Worm (Caenorhabditis elegans): ENCODE data around the gene kdin-1.

Gene kdin-1

DNA sequence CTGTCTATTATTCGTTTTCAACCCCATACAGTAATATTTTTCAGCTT is at the start of gene kdin-1:
Gene kdin-1 (plus strand): TSS at position 38 of the 47 bp plus-strand sequence.
- no peak for TF ChIP-seq sea-1 (GFP tag; conservative IDR thresholded peaks at IDR 0.05)
- TF ChIP-seq aly-1 (tag; optimal IDR thresholded peaks at IDR 0.05) = no peak
- no peak for TF ChIP-seq scrt-1 (GFP tag; IDR thresholded peaks at IDR 0.05)

- no peak for TF ChIP-seq flt-1 (GFP tag; IDR thresholded peaks at IDR 0.05)
- no peak for TF ChIP-seq tra-4 (tag; optimal IDR thresholded peaks at IDR 0.05)
- no peak for TF ChIP-seq sea-1 (GFP tag; conservative IDR thresholded peaks at IDR 0.05)
- no peak for TF ChIP-seq hmg-4 (GFP tag; optimal IDR thresholded peaks at IDR 0.05)
- TF ChIP-seq aly-1 (tag; optimal IDR thresholded peaks at IDR 0.05) = no peak
- no peak for TF ChIP-seq ceh-36 (tag; optimal IDR thresholded peaks at IDR 0.05)
- no peak for TF ChIP-seq hmbx-1 (tag; optimal IDR thresholded peaks at IDR 0.05)
- TF ChIP-seq tbx-11 (GFP tag; IDR thresholded peaks at IDR 0.05) = no peak
- TF ChIP-seq scrt-1 (GFP tag; IDR thresholded peaks at IDR 0.05) = no peak
- no peak for TF ChIP-seq tbx-37 (GFP tag; conservative IDR thresholded peaks at IDR 0.05)
- TF ChIP-seq ets-7 (tag; optimal IDR thresholded peaks at IDR 0.05) = no peak
- TF ChIP-seq pes-1 (GFP tag; IDR thresholded peaks at IDR 0.05) = no peak
- no peak for TF ChIP-seq F13C5.2 (tag; optimal IDR thresholded peaks at IDR 0.05)
- TF ChIP-seq B0310.2 (tag; optimal IDR thresholded peaks at IDR 0.05) = no peak
- TF ChIP-seq ama-1 (optimal IDR thresholded peaks at IDR 0.05) = no peak
- TF ChIP-seq hnd-1 (tag; optimal IDR thresholded peaks at IDR 0.05) = no peak
- TF ChIP-seq ceh-13 (GFP tag; optimal IDR thresholded peaks at IDR 0.05) = no peak
These were observed 47.8 kb upstream of the kdin-1 start, which contains the start of gene F13H10.5 for ce11 chrIV:10990699-10991098. Gene F13H10.5, plus strand, starts transcription at chrIV:10990999.

DNA sequence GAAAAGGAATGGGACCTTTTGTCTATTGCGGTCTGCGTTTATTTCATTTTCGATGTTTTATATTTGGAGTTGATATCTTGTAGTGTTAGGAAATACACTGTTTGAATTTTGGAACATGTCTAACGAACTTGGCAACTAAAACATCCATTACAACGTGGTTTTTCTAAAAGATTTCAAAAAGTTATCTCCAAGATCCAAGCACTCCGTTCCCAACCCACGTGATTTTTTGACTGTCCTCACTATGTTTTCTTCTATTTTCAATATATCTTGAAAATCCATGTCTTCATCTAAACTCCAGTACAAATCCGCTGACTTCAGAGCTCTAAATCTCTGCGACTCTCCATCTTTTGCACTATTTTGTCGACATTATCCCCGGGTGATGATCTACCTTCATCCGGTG is 36.8 kb upstream of the kdin-1 start, which contains the start of gene F13H10.9:
Gene F13H10.9 (plus strand): TSS at position 301 of the 400 bp plus-strand sequence.
- no peak for TF ChIP-seq F13C5.2 (tag; optimal IDR thresholded peaks at IDR 0.05)
- no peak for TF ChIP-seq B0310.2 (tag; optimal IDR thresholded peaks at IDR 0.05)
- TF ChIP-seq tbx-37 (GFP tag; conservative IDR thresholded peaks at IDR 0.05) = no peak
- TF ChIP-seq tra-4 (tag; optimal IDR thresholded peaks at IDR 0.05) = no peak
- no peak for TF ChIP-seq aly-1 (tag; optimal IDR thresholded peaks at IDR 0.05)
- no peak for TF ChIP-seq ets-7 (tag; optimal IDR thresholded peaks at IDR 0.05)
- no peak for TF ChIP-seq pes-1 (GFP tag; IDR thresholded peaks at IDR 0.05)
- TF ChIP-seq ceh-36 (tag; optimal IDR thresholded peaks at IDR 0.05) = no peak
- no peak for TF ChIP-seq ceh-13 (GFP tag; optimal IDR thresholded peaks at IDR 0.05)
- TF ChIP-seq tbx-11 (GFP tag; IDR thresholded peaks at IDR 0.05) = no peak
- TF ChIP-seq scrt-1 (GFP tag; IDR thresholded peaks at IDR 0.05) = no peak
- no peak for TF ChIP-seq ama-1 (optimal IDR thresholded peaks at IDR 0.05)

DNA sequence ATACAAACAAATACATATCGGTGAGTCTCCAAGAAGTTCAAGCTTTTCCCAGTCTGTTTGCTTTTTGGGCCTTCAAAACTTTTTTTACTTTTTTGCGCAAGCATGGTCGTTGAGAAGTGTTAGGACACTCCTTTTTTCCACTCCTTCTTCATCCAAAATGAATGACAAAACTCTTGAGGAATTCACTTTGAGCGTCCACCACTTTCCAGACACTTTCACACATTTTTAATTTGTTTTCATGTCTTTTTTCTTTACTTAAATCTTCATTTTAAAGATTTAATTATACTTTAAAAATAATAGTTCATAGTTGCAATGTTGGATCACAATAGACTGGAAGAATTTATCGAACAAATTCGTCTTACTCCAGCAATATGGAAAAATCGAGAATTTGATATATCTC is 34.2 kb upstream of the kdin-1 start, which contains the start of gene F13H10.1:
Gene F13H10.1 (plus strand): TSS at position 301 of the 400 bp plus-strand sequence.
- TF ChIP-seq F13C5.2 (tag; optimal IDR thresholded peaks at IDR 0.05) = no peak
- no peak for TF ChIP-seq tbx-11 (GFP tag; IDR thresholded peaks at IDR 0.05)
- TF ChIP-seq pes-1 (GFP tag; IDR thresholded peaks at IDR 0.05) = no peak
- no peak for TF ChIP-seq ama-1 (optimal IDR thresholded peaks at IDR 0.05)
- TF ChIP-seq B0310.2 (tag; optimal IDR thresholded peaks at IDR 0.05) = no peak
- no peak for TF ChIP-seq flt-1 (GFP tag; IDR thresholded peaks at IDR 0.05)

- TF ChIP-seq hmbx-1 (tag; optimal IDR thresholded peaks at IDR 0.05) = no peak
- TF ChIP-seq F13C5.2 (tag; optimal IDR thresholded peaks at IDR 0.05) = no peak
- TF ChIP-seq ceh-13 (GFP tag; optimal IDR thresholded peaks at IDR 0.05) = no peak
- no peak for TF ChIP-seq hnd-1 (tag; optimal IDR thresholded peaks at IDR 0.05)
- no peak for TF ChIP-seq tra-4 (tag; optimal IDR thresholded peaks at IDR 0.05)
- no peak for TF ChIP-seq tbx-37 (GFP tag; conservative IDR thresholded peaks at IDR 0.05)
- TF ChIP-seq pes-1 (GFP tag; IDR thresholded peaks at IDR 0.05) = no peak
- TF ChIP-seq ets-7 (tag; optimal IDR thresholded peaks at IDR 0.05) = no peak
- TF ChIP-seq sea-1 (GFP tag; conservative IDR thresholded peaks at IDR 0.05) = no peak
- no peak for TF ChIP-seq B0310.2 (tag; optimal IDR thresholded peaks at IDR 0.05)
- no peak for TF ChIP-seq tbx-11 (GFP tag; IDR thresholded peaks at IDR 0.05)
- no peak for TF ChIP-seq scrt-1 (GFP tag; IDR thresholded peaks at IDR 0.05)
- TF ChIP-seq flt-1 (GFP tag; IDR thresholded peaks at IDR 0.05) = no peak
- TF ChIP-seq aly-1 (tag; optimal IDR thresholded peaks at IDR 0.05) = no peak
- TF ChIP-seq ceh-36 (tag; optimal IDR thresholded peaks at IDR 0.05) = no peak
- no peak for TF ChIP-seq hmg-4 (GFP tag; optimal IDR thresholded peaks at IDR 0.05)
These were observed 32.1 kb upstream of the kdin-1 start for ce11 chrIV:11006383-11006782.

ce11 chrIV:11006868-11007267 is 31.6 kb upstream of the kdin-1 start:
- no peak for TF ChIP-seq ets-7 (tag; optimal IDR thresholded peaks at IDR 0.05)
- TF ChIP-seq F13C5.2 (tag; optimal IDR thresholded peaks at IDR 0.05) = no peak

ce11 chrIV:11008255-11008654 is 30.2 kb upstream of the kdin-1 start:
- TF ChIP-seq aly-1 (tag; optimal IDR thresholded peaks at IDR 0.05) (no peak), tra-4 (tag; optimal IDR thresholded peaks at IDR 0.05) (no peak), hmg-4 (GFP tag; optimal IDR thresholded peaks at IDR 0.05) (no peak), F13C5.2 (tag; optimal IDR thresholded peaks at IDR 0.05) (no peak), tbx-11 (GFP tag; IDR thresholded peaks at IDR 0.05) (no peak), tbx-37 (GFP tag; conservative IDR thresholded peaks at IDR 0.05) (no peak), scrt-1 (GFP tag; IDR thresholded peaks at IDR 0.05) (no peak), hnd-1 (tag; optimal IDR thresholded peaks at IDR 0.05) (no peak), ama-1 (optimal IDR thresholded peaks at IDR 0.05) (no peak), sea-1 (GFP tag; conservative IDR thresholded peaks at IDR 0.05) (no peak), ceh-36 (tag; optimal IDR thresholded peaks at IDR 0.05) (no peak), ets-7 (tag; optimal IDR thresholded peaks at IDR 0.05) (no peak), pes-1 (GFP tag; IDR thresholded peaks at IDR 0.05) (no peak), B0310.2 (tag; optimal IDR thresholded peaks at IDR 0.05) (no peak), flt-1 (GFP tag; IDR thresholded peaks at IDR 0.05) (no peak), hmbx-1 (tag; optimal IDR thresholded peaks at IDR 0.05) (no peak)

ce11 chrIV:11008996-11009395 is 29.5 kb upstream of the kdin-1 start, which contains the start of gene F13H10.6:
Gene F13H10.6, plus strand, starts transcription at chrIV:11009296.
- no peak for TF ChIP-seq aly-1 (tag; optimal IDR thresholded peaks at IDR 0.05)
- TF ChIP-seq tbx-11 (GFP tag; IDR thresholded peaks at IDR 0.05) = no peak
- TF ChIP-seq scrt-1 (GFP tag; IDR thresholded peaks at IDR 0.05) = no peak
- TF ChIP-seq B0310.2 (tag; optimal IDR thresholded peaks at IDR 0.05) = no peak
- no peak for TF ChIP-seq hnd-1 (tag; optimal IDR thresholded peaks at IDR 0.05)
- TF ChIP-seq ets-7 (tag; optimal IDR thresholded peaks at IDR 0.05) = no peak
- no peak for TF ChIP-seq hmbx-1 (tag; optimal IDR thresholded peaks at IDR 0.05)
- TF ChIP-seq ceh-36 (tag; optimal IDR thresholded peaks at IDR 0.05) = no peak
- no peak for TF ChIP-seq pes-1 (GFP tag; IDR thresholded peaks at IDR 0.05)
- no peak for TF ChIP-seq ama-1 (optimal IDR thresholded peaks at IDR 0.05)
- TF ChIP-seq tbx-37 (GFP tag; conservative IDR thresholded peaks at IDR 0.05) = no peak
- TF ChIP-seq flt-1 (GFP tag; IDR thresholded peaks at IDR 0.05) = no peak
- no peak for TF ChIP-seq F13C5.2 (tag; optimal IDR thresholded peaks at IDR 0.05)
- TF ChIP-seq tra-4 (tag; optimal IDR thresholded peaks at IDR 0.05) = no peak
- TF ChIP-seq hmg-4 (GFP tag; optimal IDR thresholded peaks at IDR 0.05) = no peak
